Fruit fly (Drosophila melanogaster) whole organism, prepupa: ENCODE results near the gene orb.

Source experiments
- Blimp-1 ChIP-seq: fragments of 200-800 bp; sonication (Bioruptor generic); optimal IDR thresholded peaks from 3 replicates; lab custom pipeline; 2017; ENCODE audit warnings: missing biosample characterization, missing genetic modification characterization, mild to moderate bottlenecking, moderate library complexity, missing genetic modification reagents
- CG10631 ChIP-seq: fragments of 200-800 bp; sonication (Bioruptor generic); optimal IDR thresholded peaks from 2 replicates; lab custom pipeline; 2016; ENCODE audit warnings: missing biosample characterization, missing genetic modification characterization
- CG10669 ChIP-seq: fragments of 200-800 bp; sonication (Bioruptor generic); optimal IDR thresholded peaks from 3 replicates; lab custom pipeline; 2018; ENCODE audit warnings: missing biosample characterization, mild to moderate bottlenecking, missing genetic modification characterization, moderate library complexity
- CG11762 ChIP-seq: fragments of 200-800 bp; sonication (Bioruptor generic); optimal IDR thresholded peaks from 3 replicates; lab custom pipeline; 2016; ENCODE audit warnings: missing biosample characterization, missing genetic modification characterization; ENCODE audit not compliant: insufficient read depth
- CG1621 ChIP-seq: fragments of 200-800 bp; sonication (Bioruptor generic); optimal IDR thresholded peaks from 3 replicates; lab custom pipeline; 2018; ENCODE audit warnings: missing biosample characterization, mild to moderate bottlenecking, missing genetic modification characterization
- CG16779 ChIP-seq: fragments of 200-800 bp; sonication (Bioruptor generic); optimal IDR thresholded peaks from 3 replicates; lab custom pipeline; 2017; ENCODE audit warnings: missing biosample characterization, mild to moderate bottlenecking, missing genetic modification characterization
- CG3032 ChIP-seq: fragments of 200-800 bp; optimal IDR thresholded peaks from 2 replicates; lab custom pipeline; 2019; ENCODE audit warnings: missing biosample characterization, mild to moderate bottlenecking, missing genetic modification characterization, moderate library complexity
- CG32006 ChIP-seq: fragments of 200-800 bp; sonication (Bioruptor generic); optimal IDR thresholded peaks from 3 replicates; lab custom pipeline; 2017; ENCODE audit warnings: missing biosample characterization, mild to moderate bottlenecking, missing genetic modification characterization
- CG3919 ChIP-seq: fragments of 200-800 bp; sonication (Bioruptor generic); optimal IDR thresholded peaks from 3 replicates; lab custom pipeline; 2016; ENCODE audit warnings: missing biosample characterization, missing genetic modification characterization
- CG4318 ChIP-seq: fragments of 200-800 bp; sonication (Bioruptor generic); optimal IDR thresholded peaks from 3 replicates; lab custom pipeline; 2017; ENCODE audit warnings: missing biosample characterization, mild to moderate bottlenecking, missing genetic modification characterization
- CG6163 ChIP-seq: fragments of 200-800 bp; sonication (Bioruptor generic); IDR thresholded peaks from 3 replicates; pipeline ENCODE4 v1.3.6; 2022; ENCODE audit warnings: missing biosample characterization, missing genetic modification characterization
- CG6276 ChIP-seq: fragments of 200-800 bp; sonication (Bioruptor generic); optimal IDR thresholded peaks from 2 replicates; lab custom pipeline; 2017; ENCODE audit warnings: missing biosample characterization, mild to moderate bottlenecking, missing genetic modification characterization
- CG6792 ChIP-seq: fragments of 200-800 bp; sonication (Bioruptor generic); optimal IDR thresholded peaks from 3 replicates; lab custom pipeline; 2016; ENCODE audit warnings: missing biosample characterization, missing genetic modification characterization
- CG6808 ChIP-seq: fragments of 200-800 bp; sonication (Bioruptor generic); optimal IDR thresholded peaks from 3 replicates; lab custom pipeline; 2017; ENCODE audit warnings: missing biosample characterization, missing genetic modification characterization, mild to moderate bottlenecking, moderate library complexity, missing genetic modification reagents
- CG6854 ChIP-seq: fragments of 200-800 bp; sonication (Bioruptor generic); optimal IDR thresholded peaks from 2 replicates; lab custom pipeline; 2017; ENCODE audit warnings: missing biosample characterization, mild to moderate bottlenecking, missing genetic modification characterization
- CG8319 ChIP-seq: fragments of 200-800 bp; sonication (Bioruptor generic); optimal IDR thresholded peaks from 3 replicates; lab custom pipeline; 2016; ENCODE audit warnings: missing biosample characterization, missing genetic modification characterization
- CG8632 ChIP-seq: fragments of 200-800 bp; sonication (Bioruptor generic); optimal IDR thresholded peaks from 3 replicates; lab custom pipeline; 2016; ENCODE audit warnings: missing biosample characterization, missing genetic modification characterization
- Eip75B ChIP-seq: fragments of 200-800 bp; sonication (Bioruptor generic); optimal IDR thresholded peaks from 3 replicates; lab custom pipeline; 2016; ENCODE audit warnings: missing biosample characterization, missing genetic modification characterization
- Eip78C ChIP-seq: fragments of 200-800 bp; sonication (Bioruptor generic); peaks from one replicate; lab custom pipeline; 2016; ENCODE audit warnings: missing biosample characterization, missing genetic modification characterization
- Eip93F ChIP-seq: fragments of 200-800 bp; sonication (Bioruptor generic); optimal IDR thresholded peaks from 2 replicates; lab custom pipeline; 2016; ENCODE audit warnings: missing biosample characterization, mild to moderate bottlenecking, missing genetic modification characterization
- Ets21C ChIP-seq: fragments of 200-800 bp; sonication (Bioruptor generic); optimal IDR thresholded peaks from 3 replicates; lab custom pipeline; 2016; ENCODE audit warnings: missing biosample characterization, missing genetic modification characterization
- Ets96B ChIP-seq: fragments of 200-800 bp; optimal IDR thresholded peaks from 2 replicates; lab custom pipeline; 2019; ENCODE audit warnings: missing biosample characterization, mild to moderate bottlenecking, missing genetic modification characterization, moderate library complexity
- Gug ChIP-seq: fragments of 200-800 bp; sonication (Bioruptor generic); IDR thresholded peaks from 2 replicates; pipeline ENCODE4 v1.3.6; 2022; ENCODE audit warnings: missing biosample characterization, missing genetic modification characterization
- Hr38 ChIP-seq: sonication (Bioruptor generic); optimal IDR thresholded peaks from 2 replicates; lab custom pipeline; 2016; ENCODE audit warnings: missing biosample characterization, missing genetic modification characterization
- Hr39 ChIP-seq: fragments of 200-800 bp; sonication (Bioruptor generic); optimal IDR thresholded peaks from 2 replicates; lab custom pipeline; 2016; ENCODE audit warnings: missing biosample characterization, missing genetic modification characterization
- Lpt ChIP-seq: fragments of 200-800 bp; sonication (Bioruptor generic); optimal IDR thresholded peaks from 3 replicates; lab custom pipeline; 2016; ENCODE audit warnings: missing biosample characterization, missing genetic modification characterization
- Met ChIP-seq: fragments of 200-800 bp; sonication (Bioruptor generic); optimal IDR thresholded peaks from 3 replicates; lab custom pipeline; 2016; ENCODE audit warnings: missing biosample characterization, missing genetic modification characterization
- Smox ChIP-seq: fragments of 200-800 bp; sonication (Bioruptor generic); optimal IDR thresholded peaks from 3 replicates; lab custom pipeline; 2016; ENCODE audit warnings: missing biosample characterization, missing genetic modification characterization
- Sox102F ChIP-seq: fragments of 200-800 bp; sonication (Bioruptor generic); optimal IDR thresholded peaks from 2 replicates; lab custom pipeline; 2016; ENCODE audit warnings: missing biosample characterization, mild to moderate bottlenecking, missing genetic modification characterization
- Sox15 ChIP-seq: fragments of 200-800 bp; sonication (Bioruptor generic); optimal IDR thresholded peaks from 3 replicates; lab custom pipeline; 2016; ENCODE audit warnings: missing biosample characterization, missing genetic modification characterization
- achi ChIP-seq: fragments of 200-800 bp; sonication (Bioruptor generic); optimal IDR thresholded peaks from 3 replicates; lab custom pipeline; 2016; ENCODE audit warnings: missing biosample characterization, missing genetic modification characterization
- acj6 ChIP-seq: fragments of 200-800 bp; sonication (Bioruptor generic); optimal IDR thresholded peaks from 3 replicates; lab custom pipeline; 2016; ENCODE audit warnings: missing biosample characterization, missing genetic modification characterization
- dac ChIP-seq: fragments of 200-800 bp; sonication (Bioruptor generic); optimal IDR thresholded peaks from 2 replicates; lab custom pipeline; 2017; ENCODE audit warnings: missing biosample characterization, mild to moderate bottlenecking, missing genetic modification characterization
- eg ChIP-seq: fragments of 200-800 bp; sonication (Bioruptor generic); IDR thresholded peaks from 3 replicates; pipeline ENCODE4 v1.3.6; 2022; ENCODE audit warnings: missing biosample characterization, missing genetic modification characterization
- fd59A ChIP-seq: fragments of 200-800 bp; sonication (Bioruptor generic); optimal IDR thresholded peaks from 2 replicates; lab custom pipeline; 2017; ENCODE audit warnings: missing biosample characterization, mild to moderate bottlenecking, missing genetic modification characterization, missing genetic modification reagents
- fd85E ChIP-seq: fragments of 200-800 bp; sonication (Bioruptor generic); optimal IDR thresholded peaks from 3 replicates; lab custom pipeline; 2016; ENCODE audit warnings: missing biosample characterization, missing genetic modification characterization
- fkh ChIP-seq: fragments of 200-800 bp; sonication (Bioruptor generic); optimal IDR thresholded peaks from 3 replicates; lab custom pipeline; 2017; ENCODE audit warnings: missing biosample characterization, mild to moderate bottlenecking, missing genetic modification characterization, moderate library complexity
- salr ChIP-seq, 2 experiments: fragments of 200-800 bp; sonication (Bioruptor generic); optimal IDR thresholded peaks; 3 replicates each; lab custom pipeline; 2016 to 2018; ENCODE audit warnings: missing biosample characterization in 2 of 2, missing genetic modification characterization in 2 of 2, mild to moderate bottlenecking in 1 of 2
- spab ChIP-seq: fragments of 200-800 bp; sonication (Bioruptor generic); optimal IDR thresholded peaks from 2 replicates; lab custom pipeline; 2017; ENCODE audit warnings: missing biosample characterization, mild to moderate bottlenecking, missing genetic modification characterization, missing genetic modification reagents
- ss ChIP-seq, 2 experiments: fragments of 200-800 bp; sonication (Bioruptor generic); optimal IDR thresholded peaks; 2 replicates in 1 of 2; 3 replicates in 1 of 2; lab custom pipeline; 2017 to 2018; ENCODE audit warnings: mild to moderate bottlenecking in 2 of 2, missing biosample characterization in 2 of 2, missing genetic modification characterization in 2 of 2, moderate library complexity in 1 of 2
- svp ChIP-seq: fragments of 200-800 bp; sonication (Bioruptor generic); peaks from one replicate; lab custom pipeline; 2016; ENCODE audit warnings: missing biosample characterization, missing genetic modification characterization
- topi ChIP-seq: fragments of 200-800 bp; sonication (Bioruptor generic); optimal IDR thresholded peaks from 3 replicates; lab custom pipeline; 2016; ENCODE audit warnings: missing biosample characterization, missing genetic modification characterization

The orb gene

dm6 chr3R:23221680-23222148 lies 58.9 kb downstream of the orb start (continued):
- peak; percentile 25 for TF ChIP-seq CG1621
- peak; percentile 69 to 70 for TF ChIP-seq ss (GFP tag; optimal IDR thresholded peaks at IDR 0.05; lab: Kevin White, UChicago)
- TF ChIP-seq CG16779 = peak; percentile 45
- TF ChIP-seq topi (GFP tag; lab: Kevin White, UChicago) = peak; percentile 23
- peak; percentile 81 for TF ChIP-seq svp
- no peak for TF ChIP-seq Gug (GFP tag; lab: Robert Waterston, UW)
- peak; percentile 60 for TF ChIP-seq CG6276 (GFP tag; lab: Kevin White, UChicago)
- peak; percentile 57 for TF ChIP-seq CG6808 (GFP tag; lab: Kevin White, UChicago)
- TF ChIP-seq Met (GFP tag; lab: Kevin White, UChicago) = peak; percentile 8
- no peak for TF ChIP-seq Hr38 (GFP tag; lab: Kevin White, UChicago)
- TF ChIP-seq eg (GFP tag; lab: Robert Waterston, UW) = peak; percentile 5; the same call in 1 of the 3 replicates
- no peak for TF ChIP-seq CG6792 (GFP tag; lab: Kevin White, UChicago)
- peak; percentile 59 for TF ChIP-seq Eip78C (GFP tag; lab: Kevin White, UChicago)
- TF ChIP-seq CG11762 (GFP tag; lab: Kevin White, UChicago) = no peak
- peak; percentile 28 for TF ChIP-seq CG3919 (GFP tag; lab: Kevin White, UChicago)
- TF ChIP-seq Sox102F (GFP tag; lab: Kevin White, UChicago) = peak; percentile 53
- TF ChIP-seq CG3032 (tag; lab: Kevin White, UChicago) = no peak
- no peak for TF ChIP-seq Hr39 (GFP tag; lab: Kevin White, UChicago)
- TF ChIP-seq spab = peak; percentile 28
- TF ChIP-seq, all 60 proteins: peak for 27

dm6 chr3R:23221003-23221679 lies 59.5 kb downstream of the orb start:
- TF ChIP-seq Eip75B (GFP tag; lab: Kevin White, UChicago) (no peak), CG6276 (GFP tag; lab: Kevin White, UChicago) (no peak), fkh (GFP tag; lab: Kevin White, UChicago) (peak; percentile 26), Smox (GFP tag; lab: Kevin White, UChicago) (peak; percentile 23), eg (GFP tag; lab: Robert Waterston, UW) (peak; percentile 4; the same call in 1 of the 3 replicates), CG32006 (GFP tag; lab: Kevin White, UChicago) (peak; percentile 16), Eip78C (GFP tag; lab: Kevin White, UChicago) (peak; percentile 12)

- TF ChIP-seq Gug (GFP tag; lab: Robert Waterston, UW) (no peak), CG1621 (no peak), acj6 (GFP tag; lab: Kevin White, UChicago) (no peak), Blimp-1 (GFP tag; lab: Kevin White, UChicago) (peak; percentile 89), fd85E (GFP tag; lab: Kevin White, UChicago) (no peak), CG16779 (no peak), CG6792 (GFP tag; lab: Kevin White, UChicago) (no peak), Lpt (GFP tag; lab: Kevin White, UChicago) (no peak), topi (GFP tag; lab: Kevin White, UChicago) (peak; percentile 33), dac (GFP tag; lab: Kevin White, UChicago) (no peak), CG6854 (GFP tag; lab: Kevin White, UChicago) (peak; percentile 5), Ets96B (tag; lab: Kevin White, UChicago) (no peak), CG10631 (GFP tag; lab: Kevin White, UChicago) (no peak), svp (peak; percentile 85), achi (GFP tag; lab: Kevin White, UChicago) (no peak), CG6276 (GFP tag; lab: Kevin White, UChicago) (no peak), Ets21C (GFP tag; lab: Kevin White, UChicago) (no peak), ss (GFP tag; optimal IDR thresholded peaks at IDR 0.05; lab: Kevin White, UChicago) (no peak), CG6163 (GFP tag; lab: Robert Waterston, UW) (no peak), CG4318 (GFP tag; lab: Kevin White, UChicago) (no peak), Smox (GFP tag; lab: Kevin White, UChicago) (no peak), CG10669 (GFP tag; lab: Kevin White, UChicago) (no peak), fkh (GFP tag; lab: Kevin White, UChicago) (peak; percentile 54), CG8632 (GFP tag; lab: Kevin White, UChicago) (no peak), CG3032 (tag; lab: Kevin White, UChicago) (no peak), salr (GFP tag; optimal IDR thresholded peaks at IDR 0.05; lab: Kevin White, UChicago) (no peak), CG32006 (GFP tag; lab: Kevin White, UChicago) (no peak), Sox15 (no peak), fd59A (GFP tag; lab: Kevin White, UChicago) (no peak), CG8319 (no peak), Eip93F (GFP tag; lab: Kevin White, UChicago) (no peak), Hr38 (GFP tag; lab: Kevin White, UChicago) (no peak)
These were observed 60.2 kb downstream of the orb start for dm6 chr3R:23220239-23221002.
